Fruit fly (Drosophila melanogaster) whole organism, embryonic: ENCODE data around the gene CG7557.

Source experiments
- Atf-2 ChIP-seq: fragments of 200-800 bp; sonication (Bioruptor generic); optimal IDR thresholded peaks from 2 replicates; lab custom pipeline; 2016; ENCODE audit warnings: missing biosample characterization, missing genetic modification characterization
- Atf3 ChIP-seq: fragments of 200-800 bp; sonication (Bioruptor generic); optimal IDR thresholded peaks from 3 replicates; lab custom pipeline; 2016; ENCODE audit warnings: missing biosample characterization, missing genetic modification characterization
- Awh ChIP-seq: fragments of 200-800 bp; sonication (Bioruptor generic); IDR thresholded peaks from 2 replicates; pipeline ENCODE4, ENCODE4 v1.3.6; 2022; ENCODE audit warnings: missing biosample characterization, missing genetic modification characterization
- Bgb ChIP-seq: fragments of 200-800 bp; sonication (Bioruptor generic); IDR thresholded peaks from 2 replicates; pipeline ENCODE4 v1.3.6; 2022; ENCODE audit warnings: missing biosample characterization, missing genetic modification characterization; ENCODE audit not compliant: partially characterized antibody
- CG10209 ChIP-seq: fragments of 200-800 bp; sonication (Bioruptor generic); optimal IDR thresholded peaks from 3 replicates; lab custom pipeline; 2017; ENCODE audit warnings: missing biosample characterization, mild to moderate bottlenecking, missing genetic modification characterization, missing genetic modification reagents
- CG10267 ChIP-seq: fragments of 200-800 bp; sonication (Bioruptor generic); optimal IDR thresholded peaks from 2 replicates; lab custom pipeline; 2018; ENCODE audit warnings: missing biosample characterization, mild to moderate bottlenecking, missing genetic modification characterization, moderate library complexity
- CG10274 ChIP-seq: fragments of 200-800 bp; sonication (Bioruptor generic); optimal IDR thresholded peaks from 3 replicates; lab custom pipeline; 2017; ENCODE audit warnings: missing biosample characterization, mild to moderate bottlenecking, missing genetic modification characterization
- CG11085 ChIP-seq: fragments of 200-800 bp; sonication (Bioruptor generic); IDR thresholded peaks from 2 replicates; pipeline ENCODE4 v1.3.6; 2022; ENCODE audit warnings: missing biosample characterization, missing genetic modification characterization
- CG11723 ChIP-seq: fragments of 200-800 bp; sonication (Bioruptor generic); optimal IDR thresholded peaks from 2 replicates; lab custom pipeline; 2017; ENCODE audit warnings: missing biosample characterization, mild to moderate bottlenecking, missing genetic modification characterization
- CG13775 ChIP-seq: fragments of 200-800 bp; sonication (Bioruptor generic); optimal IDR thresholded peaks from 3 replicates; lab custom pipeline; 2017; ENCODE audit warnings: missing biosample characterization, mild to moderate bottlenecking, missing genetic modification characterization
- CG14014 ChIP-seq: fragments of 200-800 bp; sonication (Bioruptor generic); IDR thresholded peaks from 2 replicates; pipeline ENCODE4 v1.3.6; 2022; ENCODE audit warnings: missing biosample characterization, missing genetic modification characterization
- CG15696 ChIP-seq: fragments of 200-800 bp; sonication (Bioruptor generic); optimal IDR thresholded peaks from 2 replicates; lab custom pipeline; 2019; ENCODE audit warnings: missing biosample characterization, mild to moderate bottlenecking, missing genetic modification characterization, moderate library complexity
- CG17612 ChIP-seq: fragments of 200-800 bp; sonication (Bioruptor generic); IDR thresholded peaks from 2 replicates; pipeline ENCODE4 v1.3.6; 2022; ENCODE audit warnings: missing biosample characterization, missing genetic modification characterization
- CG18476 ChIP-seq: fragments of 200-800 bp; sonication (Bioruptor generic); optimal IDR thresholded peaks from 2 replicates; lab custom pipeline; 2016; ENCODE audit warnings: missing biosample characterization, mild to moderate bottlenecking, missing genetic modification characterization
- CG18619 ChIP-seq: fragments of 200-800 bp; sonication (Bioruptor generic); optimal IDR thresholded peaks from 3 replicates; lab custom pipeline; 2017; ENCODE audit warnings: missing biosample characterization, mild to moderate bottlenecking, missing genetic modification characterization
- CG30020 ChIP-seq: fragments of 200-800 bp; optimal IDR thresholded peaks from 2 replicates; lab custom pipeline; 2019; ENCODE audit warnings: missing biosample characterization, mild to moderate bottlenecking, missing genetic modification characterization, moderate library complexity
- CG31224 ChIP-seq: fragments of 200-800 bp; sonication (Bioruptor generic); IDR thresholded peaks from 2 replicates; pipeline ENCODE4 v1.3.6; 2022; ENCODE audit warnings: missing biosample characterization, missing genetic modification characterization
- CG34224 ChIP-seq: fragments of 200-800 bp; sonication (Bioruptor generic); IDR thresholded peaks from 3 replicates; pipeline ENCODE4 v1.3.6; 2022; ENCODE audit warnings: missing biosample characterization, missing genetic modification characterization; ENCODE audit not compliant: partially characterized antibody
- CG6813 ChIP-seq: fragments of 200-800 bp; sonication (Bioruptor generic); optimal IDR thresholded peaks from 2 replicates; lab custom pipeline; 2017; ENCODE audit warnings: missing biosample characterization, missing genetic modification characterization, mild to moderate bottlenecking, moderate library complexity, missing genetic modification reagents
- CG6854 ChIP-seq: fragments of 200-800 bp; sonication (Bioruptor generic); optimal IDR thresholded peaks from 3 replicates; lab custom pipeline; 2017; ENCODE audit warnings: missing biosample characterization, mild to moderate bottlenecking, missing genetic modification characterization
- CG9797 ChIP-seq: fragments of 200-800 bp; sonication (Bioruptor generic); optimal IDR thresholded peaks from 3 replicates; lab custom pipeline; 2018; ENCODE audit warnings: missing biosample characterization, mild to moderate bottlenecking, missing genetic modification characterization
- CHES-1-like ChIP-seq: fragments of 200-800 bp; sonication (Bioruptor generic); optimal IDR thresholded peaks from 2 replicates; lab custom pipeline; 2016; ENCODE audit warnings: missing biosample characterization, missing genetic modification characterization
- Deaf1 ChIP-seq: fragments of 200-800 bp; optimal IDR thresholded peaks from 3 replicates; lab custom pipeline; 2019; ENCODE audit warnings: missing biosample characterization, mild to moderate bottlenecking, missing genetic modification characterization, moderate library complexity
- GATAe ChIP-seq: fragments of 200-800 bp; sonication (Bioruptor generic); conservative IDR thresholded peaks from 2 replicates; pipeline ENCODE4 v1.3.6; 2022; ENCODE audit warnings: missing biosample characterization, missing genetic modification characterization
- HLH3B ChIP-seq: fragments of 200-800 bp; sonication (Bioruptor generic); IDR thresholded peaks from 2 replicates; pipeline ENCODE4 v1.3.6; 2022; ENCODE audit warnings: missing biosample characterization, missing genetic modification characterization
- Lim3 ChIP-seq: fragments of 200-800 bp; sonication (Bioruptor generic); IDR thresholded peaks from 2 replicates; pipeline ENCODE4 v1.3.6; 2022; ENCODE audit warnings: missing biosample characterization, missing genetic modification characterization
- NK7.1 ChIP-seq: fragments of 200-800 bp; sonication (Bioruptor generic); optimal IDR thresholded peaks from 3 replicates; lab custom pipeline; 2016; ENCODE audit warnings: missing biosample characterization, missing genetic modification characterization
- Ptx1 ChIP-seq: fragments of 200-800 bp; sonication (Bioruptor generic); IDR thresholded peaks from 2 replicates; pipeline ENCODE4 v1.3.6; 2022; ENCODE audit warnings: missing biosample characterization, missing genetic modification characterization
- Ravus ChIP-seq: fragments of 200-800 bp; sonication (Bioruptor generic); IDR thresholded peaks from 2 replicates; pipeline ENCODE4 v1.3.6; 2022; ENCODE audit warnings: missing biosample characterization, missing genetic modification characterization
- Six4 ChIP-seq: fragments of 200-800 bp; sonication (Bioruptor generic); optimal IDR thresholded peaks from 2 replicates; lab custom pipeline; 2016; ENCODE audit warnings: missing biosample characterization, missing genetic modification characterization
- TFAM ChIP-seq: fragments of 200-800 bp; sonication (Bioruptor generic); optimal IDR thresholded peaks from 2 replicates; lab custom pipeline; 2017; ENCODE audit warnings: missing biosample characterization, missing genetic modification characterization, inconsistent platforms
- Usf ChIP-seq: fragments of 200-800 bp; sonication (Bioruptor generic); optimal IDR thresholded peaks from 2 replicates; lab custom pipeline; 2017; ENCODE audit warnings: missing genotype, missing biosample characterization, missing genetic modification characterization
- ara ChIP-seq: fragments of 200-800 bp; sonication (Bioruptor generic); IDR thresholded peaks from 2 replicates; pipeline ENCODE4 v1.3.6; 2022; ENCODE audit warnings: missing biosample characterization, missing genetic modification characterization
- chn ChIP-seq: fragments of 200-800 bp; sonication (Bioruptor generic); optimal IDR thresholded peaks from 2 replicates; lab custom pipeline; 2016; ENCODE audit warnings: missing biosample characterization, missing genetic modification characterization
- dati ChIP-seq: fragments of 200-800 bp; sonication (Bioruptor generic); IDR thresholded peaks from 2 replicates; pipeline ENCODE4 v1.3.6; 2022; ENCODE audit warnings: missing biosample characterization, missing genetic modification characterization
- ems ChIP-seq: fragments of 200-800 bp; sonication (Bioruptor generic); optimal IDR thresholded peaks from 3 replicates; lab custom pipeline; 2016; ENCODE audit warnings: missing biosample characterization, missing genetic modification characterization
- jigr1 ChIP-seq: fragments of 200-800 bp; sonication (Bioruptor generic); IDR thresholded peaks from 3 replicates; pipeline ENCODE4 v1.3.6; 2022; ENCODE audit warnings: missing biosample characterization, missing genetic modification characterization
- lmd ChIP-seq: fragments of 200-800 bp; sonication (Bioruptor generic); IDR thresholded peaks from 2 replicates; pipeline ENCODE4 v1.3.6; 2022; ENCODE audit warnings: missing biosample characterization, missing genetic modification characterization
- mirr ChIP-seq: fragments of 200-800 bp; sonication (Bioruptor generic); optimal IDR thresholded peaks from 3 replicates; lab custom pipeline; 2018; ENCODE audit warnings: missing biosample characterization, mild to moderate bottlenecking, missing genetic modification characterization
- pan ChIP-seq, 4 experiments: fragments of >200 bp in 3 of 4; fragments of 200-800 bp in 1 of 4; sonication (Bioruptor generic) in 1 of 4; optimal IDR thresholded peaks in 3 of 4; IDR thresholded peaks in 1 of 4; 2 replicates each; pipeline versions ENCODE4 v1.3.6 to Lab custom; 2017 to 2022; ENCODE audit warnings: missing biosample characterization in 2 of 4, missing genetic modification characterization in 2 of 4, mixed read lengths in 1 of 4
- pb ChIP-seq: fragments of 200-800 bp; sonication (Bioruptor generic); optimal IDR thresholded peaks from 3 replicates; lab custom pipeline; 2016; ENCODE audit warnings: missing biosample characterization, missing genetic modification characterization
- phol ChIP-seq: fragments of 200-800 bp; sonication (Bioruptor generic); optimal IDR thresholded peaks from 3 replicates; lab custom pipeline; 2018; ENCODE audit warnings: missing biosample characterization, mild to moderate bottlenecking, missing genetic modification characterization, moderate library complexity
- pita ChIP-seq: fragments of 200-800 bp; sonication (Bioruptor generic); optimal IDR thresholded peaks from 2 replicates; lab custom pipeline; 2017; ENCODE audit warnings: missing biosample characterization, mild to moderate bottlenecking, missing genetic modification characterization
- repo ChIP-seq: fragments of 200-800 bp; sonication (Bioruptor generic); optimal IDR thresholded peaks from 2 replicates; lab custom pipeline; 2016; ENCODE audit warnings: missing biosample characterization, missing genetic modification characterization
- row ChIP-seq: fragments of 200-800 bp; sonication (Bioruptor generic); IDR thresholded peaks from 3 replicates; pipeline ENCODE4 v1.3.6; 2022; ENCODE audit warnings: missing biosample characterization, missing genetic modification characterization
- seq ChIP-seq: fragments of 200-800 bp; sonication (Bioruptor generic); IDR thresholded peaks from 2 replicates; pipeline ENCODE4 v1.3.6; 2022; ENCODE audit warnings: missing biosample characterization, missing genetic modification characterization
- sim ChIP-seq: fragments of 200-800 bp; sonication (Bioruptor generic); IDR thresholded peaks from 2 replicates; pipeline ENCODE4 v1.3.6; 2022; ENCODE audit warnings: missing biosample characterization, missing genetic modification characterization
- slbo ChIP-seq: fragments of 200-800 bp; sonication (Bioruptor generic); IDR thresholded peaks from 2 replicates; pipeline ENCODE4 v1.3.6; 2022; ENCODE audit warnings: missing biosample characterization, missing genetic modification characterization
- ssp ChIP-seq: fragments of 200-800 bp; sonication (Bioruptor generic); IDR thresholded peaks from 2 replicates; pipeline ENCODE4 v1.3.6; 2022; ENCODE audit warnings: missing biosample characterization, missing genetic modification characterization
- tio ChIP-seq: fragments of 200-800 bp; sonication (Bioruptor generic); optimal IDR thresholded peaks from 2 replicates; lab custom pipeline; 2017; ENCODE audit warnings: missing biosample characterization, missing genetic modification characterization, inconsistent platforms
- zfh1 ChIP-seq: fragments of 200-800 bp; sonication (Bioruptor generic); IDR thresholded peaks from 3 replicates; pipeline ENCODE4 v1.3.6; 2022; ENCODE audit warnings: missing biosample characterization, missing genetic modification characterization

The CG7557 gene

dm6 chr3L:11439570-11439969 is 5.4 kb upstream of the CG7557 start (continued):
- TF ChIP-seq CG9797 (GFP tag; lab: Kevin White, UChicago) (no peak), phol (tag; lab: Kevin White, UChicago) (peak; percentile 31), CG11085 (GFP tag; lab: Robert Waterston, UW) (no peak), pb (GFP tag; lab: Kevin White, UChicago) (no peak), HLH3B (0 out of 2 replicates have a peak, but pooled peaks have one; percentile 22), repo (GFP tag; lab: Kevin White, UChicago) (no peak), CG10274 (GFP tag; lab: Kevin White, UChicago) (no peak), pan (optimal IDR thresholded peaks at IDR 0.05; lab: Kevin White, UChicago) (no peak), pan (GFP tag; optimal IDR thresholded peaks at IDR 0.05 in 1 of 2, IDR thresholded peaks at IDR 0.05 in 1 of 2) (no peak), GATAe (GFP tag; lab: Robert Waterston, UW) (no peak), CHES-1-like (no peak), Ravus (GFP tag; lab: Robert Waterston, UW) (no peak), Atf-2 (GFP tag; lab: Kevin White, UChicago) (no peak), NK7.1 (GFP tag; lab: Kevin White, UChicago) (no peak), chn (GFP tag; lab: Kevin White, UChicago) (no peak), dati (GFP tag; lab: Robert Waterston, UW) (no peak), CG30020 (tag; lab: Kevin White, UChicago) (no peak), zfh1 (GFP tag; lab: Robert Waterston, UW) (peak; percentile 36; the same call in 1 of the 3 replicates), ssp (GFP tag; lab: Robert Waterston, UW) (no peak), row (GFP tag; lab: Robert Waterston, UW) (peak; percentile 55; the same call in 2 of the 3 replicates), CG10209 (GFP tag; lab: Kevin White, UChicago) (peak; percentile 1), TFAM (GFP tag; lab: Kevin White, UChicago) (no peak), CG6813 (GFP tag; lab: Kevin White, UChicago) (no peak), CG31224 (GFP tag; lab: Robert Waterston, UW) (no peak), Usf (GFP tag; lab: Kevin White, UChicago) (no peak), CG6854 (no peak), CG11723 (GFP tag; lab: Kevin White, UChicago) (no peak), CG10267 (tag; lab: Kevin White, UChicago) (peak; percentile 11), Awh (peak; percentile 33; the same call in 1 of the 2 replicates), pita (GFP tag; lab: Kevin White, UChicago) (no peak), CG34224 (GFP tag; lab: Robert Waterston, UW) (no peak), Lim3 (GFP tag; lab: Robert Waterston, UW) (no peak), CG15696 (tag; lab: Kevin White, UChicago) (peak; percentile 44), jigr1 (GFP tag; lab: Robert Waterston, UW) (no peak), mirr (GFP tag; lab: Kevin White, UChicago) (no peak), Atf3 (GFP tag; lab: Kevin White, UChicago) (no peak), tio (no peak), seq (GFP tag; lab: Robert Waterston, UW) (no peak), Bgb (GFP tag; lab: Robert Waterston, UW) (no peak), lmd (GFP tag; lab: Robert Waterston, UW) (no peak), CG18619 (GFP tag; lab: Kevin White, UChicago) (no peak), CG14014 (0 out of 2 replicates have a peak, but pooled peaks have one; percentile 31), Deaf1 (tag; lab: Kevin White, UChicago) (no peak), CG17612 (GFP tag; lab: Robert Waterston, UW) (no peak), CG18476 (no peak), Ptx1 (peak; percentile 22; the same call in 1 of the 2 replicates), ems (GFP tag; lab: Kevin White, UChicago) (no peak), slbo (GFP tag; lab: Robert Waterston, UW) (peak; percentile 30; the same call in 1 of the 2 replicates), ara (GFP tag; lab: Robert Waterston, UW) (0 out of 2 replicates have a peak, but pooled peaks have one; percentile 9), Six4 (GFP tag; lab: Kevin White, UChicago) (no peak), sim (no peak), CG13775 (GFP tag; lab: Kevin White, UChicago) (no peak)
